Fruit fly (Drosophila melanogaster) Kc167 (cell line): Measurements from ENCODE around the gene CG31211.

Experiments
- Sin3A ChIP-seq: fragments of >200 bp; optimal IDR thresholded peaks from 2 replicates; lab custom pipeline; 2018; ENCODE audit warnings: missing external identifiers
- psq ChIP-seq: fragments of >200 bp; optimal IDR thresholded peaks from 2 replicates; lab custom pipeline; 2017; ENCODE audit warnings: missing external identifiers
- ttk ChIP-seq: sonication (Bioruptor generic); optimal IDR thresholded peaks from 2 replicates; lab custom pipeline; 2017; ENCODE audit warnings: missing external identifiers

dm6 chr3R:11902893-11903292, 46.6 kb upstream of the CG31211 start:
- TF ChIP-seq Sin3A (lab: Kevin White, UChicago) = no peak
- no peak for TF ChIP-seq psq (lab: Kevin White, UChicago)
- TF ChIP-seq ttk (lab: Kevin White, UChicago) = no peak
